Worm (Caenorhabditis elegans): ENCODE measurements around the gene H35B03.1.

DNA sequence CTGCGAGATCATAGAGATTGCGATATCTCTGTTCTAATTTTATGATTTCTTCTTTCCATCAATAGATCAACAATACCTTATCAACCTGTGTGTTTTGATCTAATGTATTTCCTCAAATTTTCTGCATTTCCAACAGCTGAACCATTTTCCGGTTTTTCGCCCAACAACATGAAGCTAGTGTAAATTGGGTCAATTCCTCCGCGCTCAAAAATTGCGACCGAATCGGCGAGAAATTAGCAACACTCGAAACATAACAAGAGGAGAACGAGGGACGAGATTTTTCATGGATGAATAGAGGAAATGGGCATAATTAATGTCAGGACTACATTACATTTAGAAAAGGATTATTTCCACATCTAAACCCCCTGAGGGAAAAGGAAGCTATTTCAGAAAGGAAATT lies 29.4 kb downstream of the H35B03.1 start:
- TF ChIP-seq flt-1 (GFP tag; IDR thresholded peaks at IDR 0.05) (no peak), ama-1 (optimal IDR thresholded peaks at IDR 0.05) (no peak), tra-4 (tag; optimal IDR thresholded peaks at IDR 0.05) (no peak), scrt-1 (GFP tag; IDR thresholded peaks at IDR 0.05) (no peak), sea-1 (GFP tag; conservative IDR thresholded peaks at IDR 0.05) (no peak), tbx-37 (GFP tag; conservative IDR thresholded peaks at IDR 0.05) (no peak)
